Worm (Caenorhabditis elegans): ENCODE results near the gene gcy-12.

The gcy-12 gene

DNA sequence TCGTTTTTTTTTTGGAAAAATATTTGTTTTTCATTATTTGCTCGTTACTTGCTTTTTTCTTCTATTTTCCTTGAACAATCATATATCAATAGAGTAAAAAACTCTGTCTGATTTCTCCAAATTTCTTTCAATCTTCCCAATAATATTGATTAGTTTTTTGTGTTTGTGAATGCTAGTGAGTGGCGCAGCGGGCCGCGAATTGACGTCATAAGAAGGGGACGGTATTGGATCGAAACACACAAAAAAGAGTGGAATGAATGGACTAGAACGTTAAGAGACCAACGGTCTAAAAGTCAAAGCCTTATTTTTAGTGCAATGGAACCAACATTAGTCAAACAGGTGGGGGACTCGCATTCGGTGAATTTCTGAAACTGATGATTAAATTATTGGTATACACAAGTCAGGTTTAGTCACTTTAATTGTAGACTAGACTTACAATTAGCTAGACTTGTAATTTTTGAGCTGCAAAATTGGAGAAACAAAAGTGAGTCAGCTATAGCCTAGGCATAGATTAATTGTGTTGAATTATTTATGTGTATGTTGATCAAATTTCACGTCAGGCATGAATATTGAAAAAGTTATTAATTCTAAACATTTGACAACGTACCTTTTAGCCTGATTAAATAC, 19.9 kb downstream of the gcy-12 start (continued):
- TF ChIP-seq unc-86 (tag; optimal IDR thresholded peaks at IDR 0.05): no peak
- TF ChIP-seq isw-1 (GFP tag; IDR thresholded peaks at IDR 0.05): no peak
- TF ChIP-seq ceh-63 (GFP tag; optimal IDR thresholded peaks at IDR 0.05): no peak
- peak; percentile 10 for TF ChIP-seq nhr-77 (tag; optimal IDR thresholded peaks at IDR 0.05)
- TF ChIP-seq fos-1 (tag; optimal IDR thresholded peaks at IDR 0.05): peak; percentile 3
- TF ChIP-seq lin-14 (GFP tag; optimal IDR thresholded peaks at IDR 0.05): peak; percentile 14
- TF ChIP-seq nhr-84 (tag; optimal IDR thresholded peaks at IDR 0.05): no peak
- TF ChIP-seq irx-1 (tag; optimal IDR thresholded peaks at IDR 0.05): no peak
- TF ChIP-seq alr-1 (tag; optimal IDR thresholded peaks at IDR 0.05; ENCODE audit: borderline replicate concordance): no peak

DNA sequence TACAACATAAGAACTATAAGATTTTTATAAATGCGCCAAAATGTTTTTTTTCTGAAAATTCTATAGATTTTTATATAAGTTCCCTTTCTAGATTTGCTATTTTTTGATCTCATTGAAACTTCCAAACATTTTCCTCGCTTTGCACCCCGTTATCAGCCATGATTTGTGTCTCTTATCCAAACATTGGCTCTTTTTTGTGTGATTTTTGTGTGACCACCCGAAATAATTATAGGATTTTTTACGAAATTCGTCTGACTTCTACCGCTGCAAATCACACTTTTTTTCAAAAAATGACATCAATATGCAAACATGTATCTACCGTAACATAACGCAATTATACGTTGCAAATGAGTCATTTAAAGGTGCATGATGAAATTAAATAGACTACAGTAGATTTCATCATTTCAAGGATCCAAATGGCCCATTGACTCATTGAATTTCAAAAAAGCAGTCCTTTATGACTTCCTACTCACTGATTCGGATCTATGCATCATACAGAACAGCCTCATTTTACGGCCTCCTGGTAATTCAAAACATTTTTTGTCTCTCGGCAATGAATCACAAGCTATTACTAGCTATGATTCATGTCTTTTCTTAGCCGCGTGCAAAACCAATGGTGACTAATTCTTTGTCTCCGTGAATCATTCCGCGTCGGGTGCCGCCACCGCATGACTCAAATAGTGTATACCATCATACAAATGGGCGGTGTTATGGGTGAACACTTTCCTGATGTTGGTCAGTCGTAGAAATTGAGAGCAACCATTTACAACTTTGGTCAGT, 20.7 kb downstream of the gcy-12 start:
- TF ChIP-seq jun-1 (tag; optimal IDR thresholded peaks at IDR 0.05): peak; percentile 12
- no peak for TF ChIP-seq tlp-1 (tag; optimal IDR thresholded peaks at IDR 0.05)
- peak; percentile 74 for TF ChIP-seq elt-2 (tag; optimal IDR thresholded peaks at IDR 0.05)
- no peak for TF ChIP-seq lsy-2 (tag; optimal IDR thresholded peaks at IDR 0.05)
- no peak for TF ChIP-seq lin-13 (GFP tag; optimal IDR thresholded peaks at IDR 0.05)
- TF ChIP-seq ceh-63 (GFP tag; optimal IDR thresholded peaks at IDR 0.05): no peak
- no peak for TF ChIP-seq mdl-1 (tag; optimal IDR thresholded peaks at IDR 0.05)
- no peak for TF ChIP-seq tbx-2 (tag; optimal IDR thresholded peaks at IDR 0.05)
- no peak for TF ChIP-seq nhr-76 (tag; optimal IDR thresholded peaks at IDR 0.05)
- TF ChIP-seq fkh-4 (tag; optimal IDR thresholded peaks at IDR 0.05; ENCODE audit: borderline replicate concordance): no peak
- TF ChIP-seq nhr-47 (tag; optimal IDR thresholded peaks at IDR 0.05): no peak

DNA sequence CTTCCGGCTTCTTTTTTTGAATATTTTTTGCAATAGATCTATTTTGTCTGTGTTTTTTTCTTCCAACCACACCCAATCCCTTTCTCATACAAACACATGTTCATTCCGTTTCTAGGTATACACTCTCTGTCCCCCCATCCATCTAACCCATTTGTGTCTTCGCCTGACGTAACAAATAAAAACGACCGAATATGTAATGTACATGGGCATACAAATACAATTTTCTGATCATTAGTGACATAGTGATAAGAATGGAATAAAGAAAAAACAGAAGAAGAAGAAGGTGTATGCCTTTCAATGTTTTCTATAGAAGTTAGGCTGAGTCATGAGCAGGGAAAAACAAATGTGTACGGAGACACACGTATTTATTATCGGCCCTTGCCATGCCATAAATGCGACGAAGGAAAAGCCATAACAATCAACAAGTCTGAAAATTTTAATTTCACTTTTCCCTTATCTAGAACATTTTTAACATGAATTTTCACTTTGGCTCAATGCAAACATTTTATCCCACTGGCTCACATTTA, 21.9 kb downstream of the gcy-12 start:
- TF ChIP-seq vab-15 (tag; optimal IDR thresholded peaks at IDR 0.05): peak; percentile 6
- TF ChIP-seq lin-14 (GFP tag; optimal IDR thresholded peaks at IDR 0.05): peak; percentile 27
- TF ChIP-seq elt-2 (tag; optimal IDR thresholded peaks at IDR 0.05): peak; percentile 3
- TF ChIP-seq lsy-2 (tag; optimal IDR thresholded peaks at IDR 0.05): peak in 1 of 2 experiments; percentile 10
- peak; percentile 5 for TF ChIP-seq blmp-1 (tag; optimal IDR thresholded peaks at IDR 0.05)
- TF ChIP-seq snpc-4 (tag; optimal IDR thresholded peaks at IDR 0.05): no peak
- TF ChIP-seq pqm-1 (tag; optimal IDR thresholded peaks at IDR 0.05): no peak

DNA sequence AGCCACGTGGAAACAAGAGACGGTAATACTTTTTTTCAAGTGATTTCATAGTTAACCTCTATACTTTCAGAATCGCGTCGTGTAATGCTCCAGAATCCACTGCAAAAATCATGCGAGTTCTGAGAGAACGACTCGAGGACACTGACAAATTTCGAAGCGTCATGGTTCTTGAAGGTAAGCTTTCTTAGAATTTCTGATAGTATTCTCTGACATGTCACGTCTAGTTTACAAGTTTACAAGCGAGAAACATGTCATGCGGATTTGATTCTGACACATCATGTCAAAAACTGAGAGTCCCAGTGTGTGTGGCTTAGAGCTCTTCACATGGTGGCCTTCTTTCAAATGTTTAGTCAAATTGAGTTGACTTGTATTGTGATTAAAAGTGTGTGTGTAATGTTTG, 22.8 kb downstream of the gcy-12 start:
- TF ChIP-seq lin-14 (GFP tag; optimal IDR thresholded peaks at IDR 0.05): peak; percentile 38
- peak; percentile 55 for TF ChIP-seq egl-13 (tag; optimal IDR thresholded peaks at IDR 0.05)
- peak; percentile 68 for TF ChIP-seq nhr-71 (tag; optimal IDR thresholded peaks at IDR 0.05)
- TF ChIP-seq sox-4 (tag; optimal IDR thresholded peaks at IDR 0.05): peak; percentile 66
- TF ChIP-seq nhr-11 (tag; optimal IDR thresholded peaks at IDR 0.05): peak; percentile 11
- peak; percentile 92 for TF ChIP-seq fkh-8 (tag; optimal IDR thresholded peaks at IDR 0.05)
- TF ChIP-seq lsy-2 (tag; optimal IDR thresholded peaks at IDR 0.05): peak in 1 of 2 experiments; percentile 13
- TF ChIP-seq ztf-4 (tag; optimal IDR thresholded peaks at IDR 0.05): peak; percentile 48
- TF ChIP-seq lin-39 (tag; optimal IDR thresholded peaks at IDR 0.05): no peak
- TF ChIP-seq vab-15 (tag; optimal IDR thresholded peaks at IDR 0.05): no peak
- no peak for TF ChIP-seq ama-1 (optimal IDR thresholded peaks at IDR 0.05)
- TF ChIP-seq nhr-47 (tag; optimal IDR thresholded peaks at IDR 0.05): peak; percentile 58
- TF ChIP-seq dsc-1 (tag; optimal IDR thresholded peaks at IDR 0.05): peak; percentile 67
- TF ChIP-seq mef-2 (tag; optimal IDR thresholded peaks at IDR 0.05): no peak
- TF ChIP-seq tlp-1 (tag; optimal IDR thresholded peaks at IDR 0.05): no peak
- TF ChIP-seq nhr-90 (tag; optimal IDR thresholded peaks at IDR 0.05; ENCODE audit: poor library complexity): no peak

All from whole organism, L1 larva.